Worm (Caenorhabditis elegans) whole organism, L4 larva: Measurements from ENCODE around the gene bath-19.
A peak's percentile ranks its signal among the peaks of the same experiment; 100 is the strongest.

Source experiments
- Y48G9A.11 ChIP-seq: fragments of 200-800 bp; sonication (Bioruptor generic); IDR thresholded peaks from 2 replicates; pipeline ENCODE4 v1.3.6; 2022; ENCODE audit warnings: missing genetic modification reagents, missing genetic modification characterization, missing compliant biosample characterization
- ZK337.2 ChIP-seq: fragments of 200-800 bp; sonication (Bioruptor generic); IDR thresholded peaks from 2 replicates; pipeline ENCODE4 v1.3.6; 2022; ENCODE audit warnings: missing genetic modification reagents, missing genetic modification characterization, missing compliant biosample characterization
- ZK546.5 ChIP-seq, 2 experiments: sonication (generic microtip); optimal IDR thresholded peaks; 2 replicates each; lab custom pipeline; 2017; ENCODE audit warnings: missing biosample characterization in 2 of 2, missing genetic modification characterization in 2 of 2
- aha-1 ChIP-seq: fragments of 150-350 bp; peaks from one replicate; lab custom pipeline; 2014; ENCODE audit warnings: missing biosample characterization, missing genetic modification characterization
- aly-2 ChIP-seq: sonication (generic microtip); optimal IDR thresholded peaks from 2 replicates; lab custom pipeline; 2018; ENCODE audit warnings: missing biosample characterization, missing genetic modification characterization
- arid-1 ChIP-seq: fragments of 200-800 bp; sonication (Bioruptor generic); conservative IDR thresholded peaks from 2 replicates; pipeline ENCODE4 v1.3.6; 2022; ENCODE audit warnings: missing genetic modification reagents, missing genetic modification characterization, missing compliant biosample characterization
- ceh-28 ChIP-seq: fragments of 150-350 bp; optimal IDR thresholded peaks from 2 replicates; lab custom pipeline; 2014; ENCODE audit warnings: missing biosample characterization, missing genetic modification reagents, missing genetic modification characterization
- ceh-44 ChIP-seq: fragments of 200-800 bp; sonication (Bioruptor generic); IDR thresholded peaks from 2 replicates; pipeline ENCODE4 v1.3.6; 2022; ENCODE audit warnings: missing genetic modification reagents, missing genetic modification characterization, missing compliant biosample characterization
- ceh-82 ChIP-seq: sonication (generic microtip); optimal IDR thresholded peaks from 2 replicates; lab custom pipeline; 2017; ENCODE audit warnings: missing biosample characterization, missing genetic modification characterization
- ctbp-1 ChIP-seq: fragments of 200-800 bp; sonication (Bioruptor generic); IDR thresholded peaks from 2 replicates; pipeline ENCODE4 v1.3.6; 2022; ENCODE audit warnings: missing genetic modification reagents, missing genetic modification characterization, missing compliant biosample characterization
- daf-16 ChIP-seq, 3 experiments: sonication (generic microtip); optimal IDR thresholded peaks; 2 replicates each; lab custom pipeline; 2016 to 2017; ENCODE audit warnings: missing genetic modification characterization in 3 of 3, missing genetic modification reagents in 3 of 3, mild to moderate bottlenecking in 2 of 3, missing compliant biosample characterization in 2 of 3, missing biosample characterization in 1 of 3, moderate library complexity in 1 of 3
- dpl-1 ChIP-seq: fragments of 150-350 bp; optimal IDR thresholded peaks from 2 replicates; lab custom pipeline; 2014; ENCODE audit warnings: missing biosample characterization, missing genetic modification reagents, missing genetic modification characterization
- dve-1 ChIP-seq: sonication (generic microtip); optimal IDR thresholded peaks from 2 replicates; lab custom pipeline; 2017; ENCODE audit warnings: antibody characterized with exemption, mild to moderate bottlenecking, missing genetic modification characterization, missing compliant biosample characterization; ENCODE audit not compliant: insufficient read depth
- egl-43 ChIP-seq: fragments of 200-800 bp; sonication (Bioruptor generic); IDR thresholded peaks from 2 replicates; pipeline ENCODE4 v1.3.6; 2022; ENCODE audit warnings: missing genetic modification reagents, missing genetic modification characterization, missing compliant biosample characterization
- gei-8 ChIP-seq: fragments of 200-800 bp; sonication (Bioruptor generic); optimal IDR thresholded peaks from 2 replicates; lab custom pipeline; 2018; ENCODE audit warnings: mild to moderate bottlenecking, missing genetic modification characterization, missing compliant biosample characterization
- hif-1 ChIP-seq, 2 experiments: sonication (generic microtip); optimal IDR thresholded peaks; 2 replicates each; lab custom pipeline; 2016 to 2017; ENCODE audit warnings: missing compliant biosample characterization in 2 of 2, missing genetic modification characterization in 2 of 2, missing genetic modification reagents in 2 of 2, missing genotype in 2 of 2, mild to moderate bottlenecking in 1 of 2
- hlh-11 ChIP-seq: fragments of 200-800 bp; sonication (Bioruptor generic); optimal IDR thresholded peaks from 2 replicates; lab custom pipeline; 2018; ENCODE audit warnings: mild to moderate bottlenecking, missing genetic modification characterization, missing compliant biosample characterization
- hlh-30 ChIP-seq: sonication (generic microtip); optimal IDR thresholded peaks from 2 replicates; lab custom pipeline; 2017; ENCODE audit warnings: antibody characterized with exemption, mild to moderate bottlenecking, missing genetic modification characterization, missing compliant biosample characterization; ENCODE audit not compliant: insufficient read depth
- lin-1 ChIP-seq: fragments of 200-800 bp; sonication (Bioruptor generic); IDR thresholded peaks from 2 replicates; pipeline ENCODE4 v1.3.6; 2022; ENCODE audit warnings: missing genetic modification reagents, missing genetic modification characterization, missing compliant biosample characterization
- lin-38 ChIP-seq: fragments of 200-800 bp; sonication (Bioruptor generic); IDR thresholded peaks from 2 replicates; pipeline ENCODE4 v1.3.6; 2022; ENCODE audit warnings: missing genetic modification reagents, missing genetic modification characterization, missing compliant biosample characterization
- madf-9 ChIP-seq: fragments of 200-800 bp; sonication (Bioruptor generic); conservative IDR thresholded peaks from 2 replicates; pipeline ENCODE4 v1.3.6; 2022; ENCODE audit warnings: missing genetic modification reagents, missing genetic modification characterization, missing compliant biosample characterization
- mxl-2 ChIP-seq: fragments of 200-800 bp; sonication (Bioruptor generic); conservative IDR thresholded peaks from 2 replicates; pipeline ENCODE4 v1.3.6; 2022; ENCODE audit warnings: missing genetic modification reagents, missing genetic modification characterization, missing compliant biosample characterization
- nhr-10 ChIP-seq: fragments of 150-350 bp; optimal IDR thresholded peaks from 2 replicates; lab custom pipeline; 2014; ENCODE audit warnings: missing biosample characterization, missing genetic modification characterization
- nhr-25 ChIP-seq: sonication (generic microtip); optimal IDR thresholded peaks from 2 replicates; lab custom pipeline; 2017; ENCODE audit warnings: missing genetic modification characterization, mild to moderate bottlenecking, missing compliant biosample characterization, antibody characterized with exemption, moderate library complexity, borderline replicate concordance; ENCODE audit not compliant: insufficient read depth
- nhr-77 ChIP-seq: fragments of 150-350 bp; optimal IDR thresholded peaks from 2 replicates; lab custom pipeline; 2014; ENCODE audit warnings: missing biosample characterization, missing genetic modification characterization
- rbr-2 ChIP-seq: sonication (generic microtip); optimal IDR thresholded peaks from 2 replicates; lab custom pipeline; 2016; ENCODE audit warnings: missing genotype, missing genetic modification characterization, missing compliant biosample characterization
- saeg-2 ChIP-seq: fragments of 200-800 bp; sonication (Bioruptor generic); IDR thresholded peaks from 2 replicates; pipeline ENCODE4 v1.3.6; 2022; ENCODE audit warnings: missing genetic modification reagents, missing genetic modification characterization, missing compliant biosample characterization
- set-16 ChIP-seq: fragments of 200-800 bp; sonication (Bioruptor generic); IDR thresholded peaks from 2 replicates; pipeline ENCODE4 v1.3.6; 2022; ENCODE audit warnings: missing genetic modification reagents, missing genetic modification characterization, missing compliant biosample characterization
- skn-1 ChIP-seq: fragments of 150-350 bp; optimal IDR thresholded peaks from 2 replicates; lab custom pipeline; 2014; ENCODE audit warnings: missing biosample characterization, missing genetic modification characterization
- snpc-4 ChIP-seq: fragments of 150-350 bp; optimal IDR thresholded peaks from 2 replicates; lab custom pipeline; 2014; ENCODE audit warnings: missing biosample characterization, missing genetic modification characterization
- tra-1 ChIP-seq: fragments of 200-800 bp; sonication (Bioruptor generic); IDR thresholded peaks from 2 replicates; pipeline ENCODE4 v1.3.6; 2022; ENCODE audit warnings: missing genetic modification reagents, missing genetic modification characterization, missing compliant biosample characterization
- unc-130 ChIP-seq: sonication (generic microtip); optimal IDR thresholded peaks from 2 replicates; lab custom pipeline; 2016; ENCODE audit warnings: missing genetic modification reagents, missing genetic modification characterization, missing compliant biosample characterization
- vab-7 ChIP-seq: fragments of 200-800 bp; sonication (Bioruptor generic); IDR thresholded peaks from 2 replicates; pipeline ENCODE4 v1.3.6; 2022; ENCODE audit warnings: missing genetic modification reagents, missing genetic modification characterization, missing compliant biosample characterization
- zag-1 ChIP-seq: fragments of 150-350 bp; optimal IDR thresholded peaks from 2 replicates; lab custom pipeline; 2014; ENCODE audit warnings: missing biosample characterization, missing genetic modification characterization
- zfp-2 ChIP-seq: sonication (generic microtip); optimal IDR thresholded peaks from 2 replicates; lab custom pipeline; 2016; ENCODE audit warnings: mild to moderate bottlenecking, missing genetic modification characterization, missing compliant biosample characterization

Gene bath-19

ce11 chrII:2039288-2039687 is at the start of gene bath-19:
bath-19 (minus strand) TSS chrII:2039388.
- TF ChIP-seq hlh-11 (tag; lab: Kevin White, UChicago) (no peak), nhr-25 (tag; lab: Kevin White, UChicago) (no peak), vab-7 (GFP tag; lab: Robert Waterston, UW) (no peak), mxl-2 (GFP tag; lab: Robert Waterston, UW) (no peak), arid-1 (GFP tag; lab: Robert Waterston, UW) (no peak), snpc-4 (tag; lab: Kevin White, UChicago) (no peak), lin-38 (no peak), madf-9 (GFP tag; lab: Robert Waterston, UW) (no peak), hlh-30 (tag; lab: Kevin White, UChicago) (no peak), zfp-2 (tag; lab: Kevin White, UChicago) (no peak), ctbp-1 (GFP tag; lab: Robert Waterston, UW) (no peak), zag-1 (no peak), daf-16 (GFP tag; optimal IDR thresholded peaks at IDR 0.05; lab: Kevin White, UChicago) (no peak), daf-16 (tag; optimal IDR thresholded peaks at IDR 0.05; lab: Kevin White, UChicago) (no peak), aly-2 (tag; lab: Kevin White, UChicago) (no peak), gei-8 (GFP tag; lab: Kevin White, UChicago) (no peak), skn-1 (tag; lab: Kevin White, UChicago) (no peak), ceh-28 (no peak), saeg-2 (GFP tag; lab: Robert Waterston, UW) (no peak), ZK546.5 (tag; optimal IDR thresholded peaks at IDR 0.05; lab: Kevin White, UChicago) (no peak)
- TF ChIP-seq, all 104 proteins: peak for 0

DNA sequence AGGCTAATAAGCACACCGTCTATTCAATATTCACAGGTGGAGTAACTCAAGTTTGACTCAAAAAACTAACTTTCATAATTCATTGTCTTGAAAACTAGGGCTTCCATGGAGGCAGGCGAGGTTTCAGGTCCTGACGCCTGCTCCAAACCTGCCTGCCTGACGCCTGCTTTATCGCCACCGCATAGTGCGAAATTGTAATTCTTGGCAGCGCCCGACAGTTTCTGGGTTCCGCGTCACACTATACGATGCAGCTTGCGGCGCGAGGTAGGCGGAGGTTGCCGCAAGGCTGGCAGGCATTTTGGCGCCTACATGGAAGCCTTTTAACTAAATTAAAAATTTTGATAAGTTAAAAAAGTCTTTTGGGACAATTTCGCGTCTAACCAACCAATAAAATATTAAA is 48.0 kb upstream of the bath-19 start:
- TF ChIP-seq tra-1 (GFP tag; lab: Robert Waterston, UW) (no peak), set-16 (GFP tag; lab: Robert Waterston, UW) (peak; percentile 56; the same call in 1 of the 2 replicates), nhr-77 (no peak), ceh-82 (tag; lab: Kevin White, UChicago) (no peak)

- TF ChIP-seq aha-1 (tag; lab: Kevin White, UChicago) (peak; percentile 74), lin-1 (GFP tag; lab: Robert Waterston, UW) (no peak), ZK337.2 (peak; percentile 37; the same call in 1 of the 2 replicates)
Observed at ce11 chrII:2083726-2084179, 44.6 kb upstream of the bath-19 start, which contains the start of the genes T16A1.5 and fbxc-49. T16A1.5 (minus strand) TSS chrII:2083826. fbxc-49 (plus strand) TSS chrII:2084129.

ce11 chrII:2081257-2081656 is 42.1 kb upstream of the bath-19 start, which contains the start of gene T16A1.4:
T16A1.4 (plus strand) TSS chrII:2081557.
- TF ChIP-seq Y48G9A.11 (GFP tag; lab: Robert Waterston, UW), result no peak
- no peak for TF ChIP-seq egl-43 (GFP tag; lab: Robert Waterston, UW)
- TF ChIP-seq hif-1 (tag; optimal IDR thresholded peaks at IDR 0.05; lab: Kevin White, UChicago), result no peak
- TF ChIP-seq rbr-2 (tag; lab: Kevin White, UChicago), result no peak
- TF ChIP-seq nhr-10 (tag; lab: Kevin White, UChicago), result no peak
- TF ChIP-seq ceh-44, result no peak
- no peak for TF ChIP-seq unc-130 (GFP tag; lab: Kevin White, UChicago)
- no peak for TF ChIP-seq dpl-1 (GFP tag; lab: Kevin White, UChicago)
- no peak for TF ChIP-seq snpc-4 (tag; lab: Kevin White, UChicago)
- TF ChIP-seq dve-1 (tag; lab: Kevin White, UChicago), result no peak
